Worm (Caenorhabditis elegans): ENCODE data around the gene hpo-10.

The hpo-10 gene

DNA sequence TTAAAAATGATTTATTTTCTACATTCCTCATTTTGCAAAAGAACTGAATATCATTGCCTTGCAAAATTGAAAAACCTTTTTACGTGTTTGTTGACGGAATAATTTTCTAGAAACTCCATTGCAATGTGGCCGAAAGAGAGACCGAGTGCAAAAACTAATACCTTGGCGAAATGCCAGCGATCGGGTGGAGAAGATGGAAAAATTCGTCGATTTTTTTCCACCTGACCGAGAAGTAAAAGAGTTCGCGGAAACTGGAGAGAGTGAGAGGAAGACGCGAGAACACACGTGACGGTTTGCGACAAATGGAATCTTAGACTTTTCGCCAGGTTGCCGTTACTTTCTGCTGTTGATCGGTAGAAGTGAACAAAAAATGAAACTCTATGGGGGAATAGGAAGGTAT is 37.6 kb upstream of the hpo-10 start:
- no peak for TF ChIP-seq ceh-28 (tag; optimal IDR thresholded peaks at IDR 0.05)
- TF ChIP-seq pha-4 (tag; optimal IDR thresholded peaks at IDR 0.05), result peak; percentile 53
- no peak for TF ChIP-seq ZK546.5 (tag; optimal IDR thresholded peaks at IDR 0.05)
- peak; percentile 20 for TF ChIP-seq egl-5 (tag; optimal IDR thresholded peaks at IDR 0.05)
- no peak for TF ChIP-seq lin-15B (tag; optimal IDR thresholded peaks at IDR 0.05)
- TF ChIP-seq nhr-25 (tag; optimal IDR thresholded peaks at IDR 0.05), result peak; percentile 74
- TF ChIP-seq lsy-12 (tag; optimal IDR thresholded peaks at IDR 0.05), result no peak
- TF ChIP-seq hmg-11 (tag; optimal IDR thresholded peaks at IDR 0.05), result peak; percentile 3
- TF ChIP-seq snpc-4 (tag; optimal IDR thresholded peaks at IDR 0.05), result no peak
- peak; percentile 8 for TF ChIP-seq mdl-1 (tag; optimal IDR thresholded peaks at IDR 0.05)
- no peak for TF ChIP-seq unc-62 (GFP tag; optimal IDR thresholded peaks at IDR 0.05)
- peak; percentile 23 for TF ChIP-seq jun-1 (tag; optimal IDR thresholded peaks at IDR 0.05)
- peak; percentile 56 for TF ChIP-seq nhr-23 (tag; optimal IDR thresholded peaks at IDR 0.05)
- no peak for TF ChIP-seq aly-2 (tag; optimal IDR thresholded peaks at IDR 0.05)
- TF ChIP-seq nfya-1 (tag; optimal IDR thresholded peaks at IDR 0.05; ENCODE audit: insufficient read depth), result peak; percentile 17

DNA sequence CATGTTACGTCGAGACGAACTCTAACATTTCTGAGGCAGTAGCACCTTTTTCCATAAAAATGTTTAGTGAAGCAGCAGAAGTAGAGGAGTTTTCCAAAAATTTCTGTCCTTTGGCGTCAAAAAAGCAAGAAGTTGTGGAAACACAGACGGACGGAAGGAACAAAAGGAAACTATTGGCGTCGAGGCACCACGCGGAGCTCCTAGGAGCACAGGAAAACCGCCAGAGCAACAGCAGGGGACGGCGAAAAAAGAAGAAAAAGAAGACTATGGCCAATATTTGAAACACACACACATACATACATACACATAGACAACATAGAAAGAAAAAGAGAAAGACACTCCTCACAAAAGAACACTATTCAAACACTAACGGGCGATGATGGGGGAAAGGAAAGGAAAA is 36.4 kb upstream of the hpo-10 start:
- TF ChIP-seq nhr-28 (tag; optimal IDR thresholded peaks at IDR 0.05) (no peak), pha-4 (tag; optimal IDR thresholded peaks at IDR 0.05) (peak; percentile 60), hmg-11 (tag; optimal IDR thresholded peaks at IDR 0.05) (peak; percentile 7), nfya-1 (tag; optimal IDR thresholded peaks at IDR 0.05; ENCODE audit: insufficient read depth) (peak; percentile 23), unc-39 (tag; optimal IDR thresholded peaks at IDR 0.05) (no peak), ama-1 (optimal IDR thresholded peaks at IDR 0.05) (no peak), fos-1 (tag; optimal IDR thresholded peaks at IDR 0.05) (no peak), skn-1 (tag; optimal IDR thresholded peaks at IDR 0.05) (no peak)

ce11 chrIII:5843662-5844061 is 35.6 kb upstream of the hpo-10 start:
- TF ChIP-seq pha-4 (tag; optimal IDR thresholded peaks at IDR 0.05) (peak; percentile 71), nhr-67 (tag; optimal IDR thresholded peaks at IDR 0.05) (no peak), lin-39 (tag; optimal IDR thresholded peaks at IDR 0.05) (peak; percentile 21)

DNA sequence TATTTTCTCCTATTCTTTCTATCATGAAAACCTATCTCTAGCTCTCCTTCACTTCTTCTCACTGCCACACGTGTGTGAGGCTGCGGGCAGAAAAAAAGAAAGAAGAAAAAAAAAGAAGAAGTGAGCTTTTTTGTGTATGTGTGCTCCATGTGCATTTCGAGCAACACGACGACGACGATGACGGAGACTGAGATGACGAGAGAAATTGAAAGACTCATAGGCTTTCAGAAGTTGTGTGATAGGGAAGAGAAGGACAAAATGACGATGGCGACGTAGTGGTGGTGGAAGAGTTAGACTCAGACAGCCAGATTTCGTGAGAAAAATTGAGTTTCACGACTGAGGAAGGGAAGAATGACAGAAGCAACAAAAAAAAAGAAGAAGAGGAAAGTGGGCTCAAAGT is 33.8 kb upstream of the hpo-10 start:
- TF ChIP-seq lsy-12 (tag; optimal IDR thresholded peaks at IDR 0.05) (no peak), ceh-16 (tag; optimal IDR thresholded peaks at IDR 0.05) (no peak), ceh-82 (tag; optimal IDR thresholded peaks at IDR 0.05) (no peak), nhr-12 (tag; optimal IDR thresholded peaks at IDR 0.05) (no peak), ceh-28 (tag; optimal IDR thresholded peaks at IDR 0.05) (no peak), R02D3.7 (tag; optimal IDR thresholded peaks at IDR 0.05) (no peak), mml-1 (tag; optimal IDR thresholded peaks at IDR 0.05) (no peak), sea-2 (GFP tag; optimal IDR thresholded peaks at IDR 0.05) (no peak), lin-15B (tag; optimal IDR thresholded peaks at IDR 0.05) (peak; percentile 4), egl-5 (tag; optimal IDR thresholded peaks at IDR 0.05) (no peak), tbx-2 (tag; optimal IDR thresholded peaks at IDR 0.05) (no peak), snpc-4 (tag; optimal IDR thresholded peaks at IDR 0.05) (peak; percentile 2), aly-2 (tag; optimal IDR thresholded peaks at IDR 0.05) (no peak), pqm-1 (tag; optimal IDR thresholded peaks at IDR 0.05) (no peak), hmg-11 (tag; optimal IDR thresholded peaks at IDR 0.05) (peak; percentile 76), ceh-9 (tag; optimal IDR thresholded peaks at IDR 0.05) (no peak), ama-1 (optimal IDR thresholded peaks at IDR 0.05) (no peak), unc-62 (GFP tag; optimal IDR thresholded peaks at IDR 0.05) (peak; percentile 35), nhr-76 (tag; optimal IDR thresholded peaks at IDR 0.05) (no peak), nhr-23 (tag; optimal IDR thresholded peaks at IDR 0.05) (no peak), nfya-1 (tag; optimal IDR thresholded peaks at IDR 0.05; ENCODE audit: insufficient read depth) (peak; percentile 85), fkh-10 (GFP tag; optimal IDR thresholded peaks at IDR 0.05) (peak; percentile 88), jun-1 (tag; optimal IDR thresholded peaks at IDR 0.05) (no peak), skn-1 (tag; optimal IDR thresholded peaks at IDR 0.05) (peak; percentile 12), nhr-28 (tag; optimal IDR thresholded peaks at IDR 0.05) (no peak), ztf-4 (tag; optimal IDR thresholded peaks at IDR 0.05) (no peak), elt-1 (tag; optimal IDR thresholded peaks at IDR 0.05) (peak; percentile 15), fkh-2 (tag; optimal IDR thresholded peaks at IDR 0.05) (no peak), elt-3 (tag; optimal IDR thresholded peaks at IDR 0.05) (no peak), elt-2 (tag; optimal IDR thresholded peaks at IDR 0.05) (no peak), nhr-67 (tag; optimal IDR thresholded peaks at IDR 0.05) (no peak), pha-4 (tag; optimal IDR thresholded peaks at IDR 0.05) (no peak), lin-39 (tag; optimal IDR thresholded peaks at IDR 0.05) (peak; percentile 74), unc-39 (tag; optimal IDR thresholded peaks at IDR 0.05) (no peak), nhr-43 (tag; optimal IDR thresholded peaks at IDR 0.05; ENCODE audit: poor library complexity, severe bottlenecking) (no peak), zag-1 (tag; optimal IDR thresholded peaks at IDR 0.05) (peak; percentile 61), nhr-237 (tag; optimal IDR thresholded peaks at IDR 0.05) (no peak), egl-27 (tag; optimal IDR thresholded peaks at IDR 0.05) (no peak), nhr-25 (tag; optimal IDR thresholded peaks at IDR 0.05) (no peak), ZK546.5 (tag; optimal IDR thresholded peaks at IDR 0.05) (no peak), nhr-77 (tag; optimal IDR thresholded peaks at IDR 0.05) (no peak), nhr-11 (tag; optimal IDR thresholded peaks at IDR 0.05) (peak; percentile 56), daf-12 (tag; optimal IDR thresholded peaks at IDR 0.05) (no peak)

All from whole organism, L3 larva.